Worm (Caenorhabditis elegans) whole organism, late embryonic: ENCODE results near the gene C32D5.8.

Experiments used
- C38D4.7 ChIP-seq: fragments of 200-800 bp; sonication (Bioruptor generic); optimal IDR thresholded peaks from 2 replicates; lab custom pipeline; 2018; ENCODE audit warnings: mild to moderate bottlenecking, missing genetic modification characterization, moderate library complexity, missing compliant biosample characterization
- K02D7.2 ChIP-seq: sonication (generic microtip); optimal IDR thresholded peaks from 2 replicates; lab custom pipeline; 2017; ENCODE audit warnings: mild to moderate bottlenecking, missing genetic modification characterization, missing compliant biosample characterization
- K09A11.1 ChIP-seq: sonication (generic microtip); optimal IDR thresholded peaks from 2 replicates; lab custom pipeline; 2017; ENCODE audit warnings: antibody characterized with exemption, mild to moderate bottlenecking, missing genetic modification characterization, missing compliant biosample characterization; ENCODE audit not compliant: insufficient read depth
- ahr-1 ChIP-seq: sonication (generic microtip); optimal IDR thresholded peaks from 2 replicates; lab custom pipeline; 2016; ENCODE audit warnings: missing genetic modification characterization, missing compliant biosample characterization
- ama-1 ChIP-seq: fragments of 150-350 bp; optimal IDR thresholded peaks from 2 replicates; lab custom pipeline; 2014
- ceh-14 ChIP-seq: sonication (generic microtip); optimal IDR thresholded peaks from 2 replicates; lab custom pipeline; 2016; ENCODE audit warnings: missing genotype, missing genetic modification characterization, missing compliant biosample characterization
- ceh-19 ChIP-seq: fragments of 200-800 bp; sonication (Bioruptor generic); optimal IDR thresholded peaks from 2 replicates; lab custom pipeline; 2018; ENCODE audit warnings: mild to moderate bottlenecking, missing genetic modification characterization, missing compliant biosample characterization
- ceh-24 ChIP-seq: sonication (generic microtip); optimal IDR thresholded peaks from 2 replicates; lab custom pipeline; 2016; ENCODE audit warnings: mild to moderate bottlenecking, missing genetic modification characterization, missing compliant biosample characterization
- ceh-30 ChIP-seq: fragments of 150-350 bp; optimal IDR thresholded peaks from 2 replicates; lab custom pipeline; 2014; ENCODE audit warnings: missing biosample characterization, missing genetic modification characterization
- ceh-31 ChIP-seq: sonication (generic microtip); optimal IDR thresholded peaks from 2 replicates; lab custom pipeline; 2016; ENCODE audit warnings: missing genetic modification characterization, missing compliant biosample characterization
- ceh-34 ChIP-seq: sonication (generic microtip); optimal IDR thresholded peaks from 2 replicates; lab custom pipeline; 2016; ENCODE audit warnings: mild to moderate bottlenecking, missing genetic modification characterization, missing compliant biosample characterization
- ceh-45 ChIP-seq: fragments of 200-800 bp; sonication (Bioruptor generic); IDR thresholded peaks from 2 replicates; pipeline ENCODE4 v1.3.6; 2022; ENCODE audit warnings: missing genetic modification reagents, missing genetic modification characterization, missing compliant biosample characterization
- ceh-6 ChIP-seq: fragments of 200-800 bp; sonication (Bioruptor generic); optimal IDR thresholded peaks from 2 replicates; lab custom pipeline; 2018; ENCODE audit warnings: mild to moderate bottlenecking, missing genetic modification characterization, missing compliant biosample characterization
- che-1 ChIP-seq: sonication (generic microtip); optimal IDR thresholded peaks from 2 replicates; lab custom pipeline; 2016; ENCODE audit warnings: mild to moderate bottlenecking, missing genetic modification characterization, missing compliant biosample characterization
- dmd-4 ChIP-seq: sonication (generic microtip); optimal IDR thresholded peaks from 2 replicates; lab custom pipeline; 2016; ENCODE audit warnings: borderline replicate concordance, missing genetic modification characterization, missing compliant biosample characterization
- dve-1 ChIP-seq: sonication (generic microtip); optimal IDR thresholded peaks from 2 replicates; lab custom pipeline; 2017; ENCODE audit warnings: antibody characterized with exemption, mild to moderate bottlenecking, missing genetic modification characterization, missing compliant biosample characterization
- elt-2 ChIP-seq: sonication (generic microtip); optimal IDR thresholded peaks from 2 replicates; lab custom pipeline; 2016; ENCODE audit warnings: missing genetic modification reagents, missing genetic modification characterization, missing compliant biosample characterization
- elt-4 ChIP-seq: sonication (generic microtip); optimal IDR thresholded peaks from 2 replicates; lab custom pipeline; 2016; ENCODE audit warnings: missing genetic modification characterization, missing compliant biosample characterization
- ets-4 ChIP-seq: sonication (generic microtip); optimal IDR thresholded peaks from 2 replicates; lab custom pipeline; 2016; ENCODE audit warnings: missing genetic modification characterization, missing compliant biosample characterization
- gmeb-2 ChIP-seq: sonication (generic microtip); optimal IDR thresholded peaks from 2 replicates; lab custom pipeline; 2016; ENCODE audit warnings: missing genetic modification characterization, inconsistent platforms, missing compliant biosample characterization
- hlh-13 ChIP-seq: fragments of 200-800 bp; sonication (Bioruptor generic); optimal IDR thresholded peaks from 2 replicates; lab custom pipeline; 2018; ENCODE audit warnings: mild to moderate bottlenecking, missing genetic modification characterization, missing compliant biosample characterization
- hlh-15 ChIP-seq: sonication (generic microtip); optimal IDR thresholded peaks from 2 replicates; lab custom pipeline; 2016; ENCODE audit warnings: missing genetic modification characterization, missing compliant biosample characterization
- hlh-30 ChIP-seq: sonication (generic microtip); optimal IDR thresholded peaks from 2 replicates; lab custom pipeline; 2017; ENCODE audit warnings: antibody characterized with exemption, missing genetic modification characterization, missing compliant biosample characterization; ENCODE audit not compliant: insufficient read depth
- hlh-6 ChIP-seq: sonication (generic microtip); optimal IDR thresholded peaks from 2 replicates; lab custom pipeline; 2016; ENCODE audit warnings: missing genotype, missing genetic modification characterization, missing compliant biosample characterization
- nfya-1 ChIP-seq: sonication (generic microtip); optimal IDR thresholded peaks from 2 replicates; lab custom pipeline; 2017; ENCODE audit warnings: missing genetic modification characterization, mild to moderate bottlenecking, missing compliant biosample characterization, antibody characterized with exemption, moderate library complexity
- nhr-232 ChIP-seq: sonication (generic microtip); optimal IDR thresholded peaks from 2 replicates; lab custom pipeline; 2016; ENCODE audit warnings: missing genetic modification characterization, missing compliant biosample characterization
- npax-4 ChIP-seq: sonication (generic microtip); optimal IDR thresholded peaks from 2 replicates; lab custom pipeline; 2016; ENCODE audit warnings: missing genetic modification characterization, missing compliant biosample characterization
- odd-2 ChIP-seq: sonication (generic microtip); optimal IDR thresholded peaks from 2 replicates; lab custom pipeline; 2017; ENCODE audit warnings: antibody characterized with exemption, mild to moderate bottlenecking, missing genetic modification characterization, missing compliant biosample characterization
- pag-3 ChIP-seq: sonication (generic microtip); optimal IDR thresholded peaks from 2 replicates; lab custom pipeline; 2016; ENCODE audit warnings: missing compliant biosample characterization, missing genetic modification characterization, borderline replicate concordance
- pax-1 ChIP-seq: fragments of 150-350 bp; optimal IDR thresholded peaks from 2 replicates; lab custom pipeline; 2014; ENCODE audit warnings: missing biosample characterization, missing genetic modification characterization
- pha-2 ChIP-seq: sonication (generic microtip); optimal IDR thresholded peaks from 2 replicates; lab custom pipeline; 2017; ENCODE audit warnings: mild to moderate bottlenecking, missing genetic modification characterization, missing compliant biosample characterization
- pros-1 ChIP-seq: fragments of 150-350 bp; optimal IDR thresholded peaks from 2 replicates; lab custom pipeline; 2014; ENCODE audit warnings: missing biosample characterization, missing genetic modification reagents, missing genetic modification characterization
- rnt-1 ChIP-seq: sonication (generic microtip); optimal IDR thresholded peaks from 2 replicates; lab custom pipeline; 2016; ENCODE audit warnings: missing genetic modification characterization, missing compliant biosample characterization
- sdc-2 ChIP-seq: sonication (generic microtip); optimal IDR thresholded peaks from 2 replicates; lab custom pipeline; 2016; ENCODE audit warnings: missing genotype, missing genetic modification characterization, missing compliant biosample characterization
- sox-2 ChIP-seq: fragments of 200-800 bp; sonication (Bioruptor generic); IDR thresholded peaks from 2 replicates; pipeline ENCODE4 v1.3.6; 2022; ENCODE audit warnings: missing genetic modification reagents, missing genetic modification characterization, missing compliant biosample characterization
- syd-9 ChIP-seq: sonication (generic microtip); optimal IDR thresholded peaks from 2 replicates; lab custom pipeline; 2016; ENCODE audit warnings: mild to moderate bottlenecking, missing genetic modification characterization, moderate library complexity, missing compliant biosample characterization
- ttx-3 ChIP-seq: sonication (generic microtip); optimal IDR thresholded peaks from 2 replicates; lab custom pipeline; 2016; ENCODE audit warnings: missing genetic modification reagents, missing genetic modification characterization, missing compliant biosample characterization
- unc-3 ChIP-seq, 2 experiments: fragments of 200-800 bp in 1 of 2; sonication (Bioruptor generic) in 1 of 2; sonication (generic microtip) in 1 of 2; conservative IDR thresholded peaks in 1 of 2; optimal IDR thresholded peaks in 1 of 2; 2 replicates each; pipeline versions ENCODE4 v1.3.6 to Lab custom; 2016 to 2022; ENCODE audit warnings: missing compliant biosample characterization in 2 of 2, missing genetic modification characterization in 2 of 2, missing genetic modification reagents in 1 of 2
- unc-42 ChIP-seq: sonication (generic microtip); optimal IDR thresholded peaks from 2 replicates; lab custom pipeline; 2016; ENCODE audit warnings: missing genotype, missing genetic modification characterization, missing compliant biosample characterization
- zip-5 ChIP-seq: sonication (generic microtip); optimal IDR thresholded peaks from 2 replicates; lab custom pipeline; 2016; ENCODE audit warnings: missing genetic modification characterization, missing compliant biosample characterization

C32D5.8 gene

ce11 chrII:6331222-6331830 is 14.4 kb downstream of the C32D5.8 start, which contains the start of gene set-4 (continued):
- TF ChIP-seq ceh-6 (no peak), nfya-1 (tag; lab: Kevin White, UChicago) (peak; percentile 92), sox-2 (GFP tag; lab: Robert Waterston, UW) (no peak; the same call in 1 of the 2 replicates), sdc-2 (peak; percentile 37), elt-4 (tag; lab: Kevin White, UChicago) (no peak), hlh-30 (tag; lab: Kevin White, UChicago) (peak; percentile 85), pha-2 (tag; lab: Kevin White, UChicago) (no peak), syd-9 (tag; lab: Kevin White, UChicago) (no peak), gmeb-2 (tag; lab: Kevin White, UChicago) (no peak), ceh-34 (tag; lab: Kevin White, UChicago) (peak; percentile 75), ceh-14 (tag; lab: Kevin White, UChicago) (peak; percentile 46), unc-42 (tag; lab: Kevin White, UChicago) (peak; percentile 74), ceh-30 (no peak), unc-3 (GFP tag; conservative IDR thresholded peaks at IDR 0.05; lab: Robert Waterston, UW) (no peak; the same call in 1 of the 2 replicates), unc-3 (tag; optimal IDR thresholded peaks at IDR 0.05; lab: Kevin White, UChicago) (no peak), K02D7.2 (no peak), ceh-45 (GFP tag; lab: Robert Waterston, UW) (no peak), ttx-3 (tag; lab: Kevin White, UChicago) (peak; percentile 27), hlh-13 (GFP tag; lab: Kevin White, UChicago) (no peak), hlh-15 (no peak), dmd-4 (tag; lab: Kevin White, UChicago) (peak; percentile 7), ceh-19 (GFP tag; lab: Kevin White, UChicago) (peak; percentile 42), ets-4 (tag; lab: Kevin White, UChicago) (peak; percentile 10), rnt-1 (peak; percentile 77), dve-1 (tag; lab: Kevin White, UChicago) (no peak), hlh-6 (no peak), K09A11.1 (no peak), zip-5 (tag; lab: Kevin White, UChicago) (no peak), ceh-24 (tag; lab: Kevin White, UChicago) (no peak), odd-2 (tag; lab: Kevin White, UChicago) (no peak), ahr-1 (no peak), ama-1 (lab: Kevin White, UChicago) (no peak), che-1 (tag; lab: Kevin White, UChicago) (peak; percentile 24), ceh-31 (tag; lab: Kevin White, UChicago) (peak; percentile 81), pag-3 (tag; lab: Kevin White, UChicago) (no peak), pax-1 (tag; lab: Kevin White, UChicago) (no peak), nhr-232 (tag; lab: Kevin White, UChicago) (no peak)
- TF ChIP-seq, all 69 proteins: peak for 25

ce11 chrII:6328672-6329071 is 17.1 kb downstream of the C32D5.8 start:
- TF ChIP-seq pha-2 (tag; lab: Kevin White, UChicago) (no peak), C38D4.7 (GFP tag; lab: Kevin White, UChicago) (no peak), elt-2 (tag; lab: Kevin White, UChicago) (peak; percentile 97), pros-1 (tag; lab: Kevin White, UChicago) (no peak), ets-4 (tag; lab: Kevin White, UChicago) (no peak), npax-4 (tag; lab: Kevin White, UChicago) (no peak), dve-1 (tag; lab: Kevin White, UChicago) (no peak), unc-3 (GFP tag; conservative IDR thresholded peaks at IDR 0.05; lab: Robert Waterston, UW) (no peak), unc-3 (tag; optimal IDR thresholded peaks at IDR 0.05; lab: Kevin White, UChicago) (no peak), ceh-6 (no peak)
